Fruit fly (Drosophila melanogaster) whole organism, embryonic: Measurements from ENCODE around the gene CG31021.

Experiments used
- Abd-B ChIP-seq: fragments of 200-800 bp; sonication (Bioruptor generic); optimal IDR thresholded peaks from 2 replicates; lab custom pipeline; 2018; ENCODE audit warnings: missing biosample characterization, mild to moderate bottlenecking, missing genetic modification characterization, moderate library complexity
- B-H2 ChIP-seq: fragments of 200-800 bp; sonication (Bioruptor generic); optimal IDR thresholded peaks from 2 replicates; lab custom pipeline; 2018; ENCODE audit warnings: missing biosample characterization, mild to moderate bottlenecking, missing genetic modification characterization
- CG12071 ChIP-seq: fragments of 200-800 bp; sonication (Bioruptor generic); optimal IDR thresholded peaks from 3 replicates; lab custom pipeline; 2018; ENCODE audit warnings: missing biosample characterization, mild to moderate bottlenecking, missing genetic modification characterization
- CG16813 ChIP-seq: fragments of 200-800 bp; sonication (Bioruptor generic); IDR thresholded peaks from 3 replicates; pipeline ENCODE4 v1.3.6; 2022; ENCODE audit warnings: missing biosample characterization, missing genetic modification characterization; ENCODE audit not compliant: partially characterized antibody
- CG17186 ChIP-seq: fragments of 200-800 bp; sonication (Bioruptor generic); optimal IDR thresholded peaks from 3 replicates; lab custom pipeline; 2017; ENCODE audit warnings: missing biosample characterization, missing genetic modification reagents, missing genetic modification characterization
- CG17359 ChIP-seq: fragments of 200-800 bp; sonication (Bioruptor generic); optimal IDR thresholded peaks from 3 replicates; lab custom pipeline; 2018; ENCODE audit warnings: missing biosample characterization, mild to moderate bottlenecking, missing genetic modification characterization, moderate library complexity
- CG17829 ChIP-seq: fragments of 200-800 bp; optimal IDR thresholded peaks from 2 replicates; lab custom pipeline; 2019; ENCODE audit warnings: missing biosample characterization, mild to moderate bottlenecking, missing genetic modification characterization, moderate library complexity
- CG1832 ChIP-seq: fragments of 200-800 bp; sonication (Bioruptor generic); optimal IDR thresholded peaks from 2 replicates; lab custom pipeline; 2017; ENCODE audit warnings: missing biosample characterization, mild to moderate bottlenecking, missing genetic modification characterization, inconsistent platforms
- CG2889 ChIP-seq: fragments of 200-800 bp; sonication (Bioruptor generic); IDR thresholded peaks from 3 replicates; pipeline ENCODE4 v1.3.6; 2022; ENCODE audit warnings: missing biosample characterization, missing genetic modification characterization
- CG31388 ChIP-seq: fragments of 200-800 bp; sonication (Bioruptor generic); optimal IDR thresholded peaks from 2 replicates; lab custom pipeline; 2016; ENCODE audit warnings: missing biosample characterization, missing genetic modification characterization
- CG32532 ChIP-seq: fragments of 200-800 bp; sonication (Bioruptor generic); IDR thresholded peaks from 2 replicates; pipeline ENCODE4 v1.3.6; 2022; ENCODE audit warnings: missing biosample characterization, missing genetic modification characterization
- CG4328 ChIP-seq: fragments of 200-800 bp; sonication (Bioruptor generic); optimal IDR thresholded peaks from 3 replicates; lab custom pipeline; 2017; ENCODE audit warnings: missing biosample characterization, missing genetic modification reagents, missing genetic modification characterization
- CG43689 ChIP-seq: fragments of 200-800 bp; sonication (Bioruptor generic); IDR thresholded peaks from 2 replicates; pipeline ENCODE4 v1.3.6; 2022; ENCODE audit warnings: missing biosample characterization, missing genetic modification characterization
- CG7928 ChIP-seq: fragments of 200-800 bp; sonication (Bioruptor generic); optimal IDR thresholded peaks from 2 replicates; lab custom pipeline; 2017; ENCODE audit warnings: missing biosample characterization, mild to moderate bottlenecking, missing genetic modification characterization
- CG8388 ChIP-seq: fragments of 200-800 bp; sonication (Bioruptor generic); optimal IDR thresholded peaks from 2 replicates; lab custom pipeline; 2019; ENCODE audit warnings: missing biosample characterization, mild to moderate bottlenecking, missing genetic modification characterization, moderate library complexity
- CG9437 ChIP-seq: fragments of 200-800 bp; sonication (Bioruptor generic); optimal IDR thresholded peaks from 2 replicates; lab custom pipeline; 2018; ENCODE audit warnings: missing biosample characterization, mild to moderate bottlenecking, missing genetic modification characterization
- CG9932 ChIP-seq: fragments of 200-800 bp; sonication (Bioruptor generic); IDR thresholded peaks from 2 replicates; pipeline ENCODE4 v1.3.6; 2022; ENCODE audit warnings: missing biosample characterization, missing genetic modification characterization
- Deaf1 ChIP-seq: fragments of 200-800 bp; optimal IDR thresholded peaks from 3 replicates; lab custom pipeline; 2019; ENCODE audit warnings: missing biosample characterization, mild to moderate bottlenecking, missing genetic modification characterization, moderate library complexity
- Dp ChIP-seq: fragments of 200-800 bp; sonication (Bioruptor generic); optimal IDR thresholded peaks from 2 replicates; lab custom pipeline; 2018; ENCODE audit warnings: missing biosample characterization, mild to moderate bottlenecking, missing genetic modification characterization, moderate library complexity
- E2f2 ChIP-seq: fragments of 200-800 bp; sonication (Bioruptor generic); IDR thresholded peaks from 2 replicates; pipeline ENCODE4 v1.3.6; 2022; ENCODE audit warnings: missing biosample characterization, missing genetic modification characterization
- Ets65A ChIP-seq: fragments of 200-800 bp; sonication (Bioruptor generic); peaks from one replicate; lab custom pipeline; 2016; ENCODE audit warnings: missing biosample characterization, missing genetic modification characterization
- HLHmδ ChIP-seq: fragments of 200-800 bp; sonication (Bioruptor generic); optimal IDR thresholded peaks from 2 replicates; lab custom pipeline; 2018; ENCODE audit warnings: missing biosample characterization, mild to moderate bottlenecking, missing genetic modification characterization, moderate library complexity
- Hey ChIP-seq: fragments of 200-800 bp; sonication (Bioruptor generic); optimal IDR thresholded peaks from 3 replicates; lab custom pipeline; 2018; ENCODE audit warnings: missing biosample characterization, mild to moderate bottlenecking, missing genetic modification characterization
- Hmr ChIP-seq: fragments of 200-800 bp; sonication (Bioruptor generic); optimal IDR thresholded peaks from 3 replicates; lab custom pipeline; 2017; ENCODE audit warnings: mild to moderate bottlenecking, missing biosample characterization, missing genetic modification reagents, missing genetic modification characterization
- Jarid2 ChIP-seq: fragments of 200-800 bp; sonication (Bioruptor generic); optimal IDR thresholded peaks from 3 replicates; lab custom pipeline; 2017; ENCODE audit warnings: mild to moderate bottlenecking, missing biosample characterization, missing genetic modification reagents, missing genetic modification characterization
- Lim3 ChIP-seq: fragments of 200-800 bp; sonication (Bioruptor generic); IDR thresholded peaks from 2 replicates; pipeline ENCODE4 v1.3.6; 2022; ENCODE audit warnings: missing biosample characterization, missing genetic modification characterization
- Lpt ChIP-seq: fragments of >200 bp; optimal IDR thresholded peaks from 2 replicates; lab custom pipeline; 2018; ENCODE audit warnings: missing biosample characterization, missing genetic modification characterization
- MTF-1 ChIP-seq: fragments of 200-800 bp; sonication (Bioruptor generic); optimal IDR thresholded peaks from 2 replicates; lab custom pipeline; 2018; ENCODE audit warnings: missing biosample characterization, mild to moderate bottlenecking, missing genetic modification characterization, borderline replicate concordance
- Neu2 ChIP-seq: fragments of 200-800 bp; sonication (Bioruptor generic); optimal IDR thresholded peaks from 3 replicates; lab custom pipeline; 2016; ENCODE audit warnings: missing biosample characterization, missing genetic modification characterization, borderline replicate concordance
- Poxn ChIP-seq: fragments of 200-800 bp; sonication (Bioruptor generic); IDR thresholded peaks from 2 replicates; pipeline ENCODE4 v1.3.6; 2022; ENCODE audit warnings: missing biosample characterization, missing genetic modification characterization
- Side ChIP-seq: fragments of 200-800 bp; sonication (Bioruptor generic); optimal IDR thresholded peaks from 2 replicates; lab custom pipeline; 2016; ENCODE audit warnings: missing biosample characterization, missing genetic modification characterization
- Sry-δ ChIP-seq: fragments of 200-800 bp; sonication (Bioruptor generic); optimal IDR thresholded peaks from 2 replicates; lab custom pipeline; 2016; ENCODE audit warnings: missing biosample characterization, missing genetic modification characterization
- Stat92E ChIP-seq, 3 experiments: fragments of >200 bp in 2 of 3; fragments of 200-800 bp in 1 of 3; sonication (Bioruptor generic) in 1 of 3; optimal IDR thresholded peaks; 2 replicates each; lab custom pipeline; 2017 to 2019; ENCODE audit warnings: missing biosample characterization in 3 of 3, missing genetic modification characterization in 3 of 3, mild to moderate bottlenecking in 1 of 3, moderate library complexity in 1 of 3
- Xbp1 ChIP-seq: fragments of 200-800 bp; sonication (Bioruptor generic); optimal IDR thresholded peaks from 3 replicates; lab custom pipeline; 2016; ENCODE audit warnings: missing biosample characterization, mild to moderate bottlenecking, missing genetic modification characterization
- YL-1 ChIP-seq: fragments of 200-800 bp; sonication (Bioruptor generic); optimal IDR thresholded peaks from 3 replicates; lab custom pipeline; 2017; ENCODE audit warnings: missing biosample characterization, mild to moderate bottlenecking, missing genetic modification characterization
- btn ChIP-seq: fragments of 200-800 bp; sonication (Bioruptor generic); optimal IDR thresholded peaks from 2 replicates; lab custom pipeline; 2016; ENCODE audit warnings: missing biosample characterization, missing genetic modification characterization
- cas ChIP-seq: fragments of 200-800 bp; sonication (Bioruptor generic); IDR thresholded peaks from 2 replicates; pipeline ENCODE4 v1.3.6; 2022; ENCODE audit warnings: missing biosample characterization, missing genetic modification characterization
- chinmo ChIP-seq: fragments of 200-800 bp; sonication (Bioruptor generic); IDR thresholded peaks from 4 replicates; pipeline ENCODE4 v1.3.6; 2022; ENCODE audit warnings: missing biosample characterization, missing genetic modification characterization; ENCODE audit not compliant: partially characterized antibody
- crol ChIP-seq: fragments of 200-800 bp; sonication (Bioruptor generic); IDR thresholded peaks from 2 replicates; pipeline ENCODE4 v1.3.6; 2022; ENCODE audit warnings: missing biosample characterization, missing genetic modification characterization
- ems ChIP-seq: fragments of 200-800 bp; sonication (Bioruptor generic); optimal IDR thresholded peaks from 3 replicates; lab custom pipeline; 2016; ENCODE audit warnings: missing biosample characterization, missing genetic modification characterization
- fd64A ChIP-seq: fragments of 200-800 bp; sonication (Bioruptor generic); optimal IDR thresholded peaks from 3 replicates; lab custom pipeline; 2018; ENCODE audit warnings: missing biosample characterization, mild to moderate bottlenecking, missing genetic modification characterization
- ham ChIP-seq: fragments of 200-800 bp; sonication (Bioruptor generic); IDR thresholded peaks from 2 replicates; pipeline ENCODE4 v1.3.6; 2022; ENCODE audit warnings: missing biosample characterization, missing genetic modification characterization
- hth ChIP-seq: fragments of >200 bp; optimal IDR thresholded peaks from 2 replicates; lab custom pipeline; 2017; ENCODE audit warnings: inconsistent platforms
- lilli ChIP-seq: fragments of 200-800 bp; sonication (Bioruptor generic); optimal IDR thresholded peaks from 3 replicates; lab custom pipeline; 2016; ENCODE audit warnings: missing biosample characterization, missing genetic modification characterization
- pum ChIP-seq: fragments of 200-800 bp; sonication (Bioruptor generic); optimal IDR thresholded peaks from 2 replicates; lab custom pipeline; 2016; ENCODE audit warnings: missing biosample characterization, missing genetic modification characterization
- rib ChIP-seq: fragments of 200-800 bp; sonication (Bioruptor generic); IDR thresholded peaks from 2 replicates; pipeline ENCODE4 v1.3.6; 2022; ENCODE audit warnings: missing biosample characterization, missing genetic modification characterization
- ro ChIP-seq: fragments of 200-800 bp; sonication (Bioruptor generic); IDR thresholded peaks from 2 replicates; pipeline ENCODE4 v1.3.6; 2022; ENCODE audit warnings: missing biosample characterization, missing genetic modification characterization
- unpg ChIP-seq: fragments of 200-800 bp; sonication (Bioruptor generic); optimal IDR thresholded peaks from 3 replicates; lab custom pipeline; 2018; ENCODE audit warnings: missing biosample characterization, mild to moderate bottlenecking, missing genetic modification characterization, moderate library complexity
- vvl ChIP-seq: fragments of 200-800 bp; sonication (Bioruptor generic); IDR thresholded peaks from 2 replicates; pipeline ENCODE4 v1.3.6; 2022; ENCODE audit warnings: missing biosample characterization, missing genetic modification characterization

CG31021 gene

DNA sequence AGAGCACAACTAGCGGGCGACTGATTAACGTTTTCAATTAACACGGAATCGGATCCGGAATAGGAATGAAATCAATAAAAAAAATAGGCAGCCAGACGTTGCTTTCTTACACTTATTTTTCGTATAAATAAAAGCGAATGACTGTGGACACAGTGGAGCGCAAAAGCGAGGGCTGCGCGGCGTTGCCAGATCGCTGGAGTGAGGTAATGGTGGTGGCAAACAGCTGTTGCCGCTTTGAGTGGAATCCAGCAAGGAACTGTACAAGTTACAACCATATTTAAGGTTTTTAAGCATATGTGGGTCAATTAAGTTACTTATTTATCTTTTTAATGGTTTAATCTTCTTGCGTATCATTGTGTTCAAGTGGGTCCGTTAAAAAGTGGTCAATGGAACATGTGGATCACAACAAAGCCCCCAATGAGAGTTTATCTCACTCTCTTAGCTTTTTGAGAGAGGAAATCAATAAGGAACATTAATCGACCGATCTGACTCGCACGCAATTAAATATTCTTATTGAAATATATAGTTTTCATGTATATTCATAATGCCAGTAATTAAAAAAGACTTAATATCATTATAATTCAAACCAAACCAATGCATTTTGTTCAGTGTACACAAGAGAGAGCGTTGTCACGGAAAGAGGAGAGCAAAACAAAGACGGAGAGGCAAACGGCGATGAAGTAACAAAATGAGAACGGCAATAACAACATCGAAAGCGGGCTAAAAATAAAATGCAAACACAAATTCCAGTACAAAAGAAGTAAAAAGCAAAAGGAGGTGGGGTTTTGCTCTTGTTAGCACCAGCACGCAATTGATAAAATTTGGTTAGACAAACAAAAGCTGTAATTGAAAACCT lies 1.6 kb upstream of the CG31021 start (continued):
- TF ChIP-seq CG7928 = peak; percentile 56
- TF ChIP-seq Xbp1 (GFP tag; lab: Kevin White, UChicago) = peak; percentile 90
- peak; percentile 43 for TF ChIP-seq Sry-δ (GFP tag; lab: Kevin White, UChicago)
- TF ChIP-seq CG2889 (GFP tag; lab: Robert Waterston, UW) = peak; percentile 83
- TF ChIP-seq B-H2 = peak; percentile 70
- TF ChIP-seq rib = peak; percentile 90
- TF ChIP-seq Side (GFP tag; lab: Kevin White, UChicago) = peak; percentile 89
- peak; percentile 58 for TF ChIP-seq btn (GFP tag; lab: Kevin White, UChicago)
- TF ChIP-seq CG17186 (GFP tag; lab: Kevin White, UChicago) = peak; percentile 9
- TF ChIP-seq cas (GFP tag; lab: Robert Waterston, UW) = peak; percentile 84
- TF ChIP-seq CG17829 (tag; lab: Kevin White, UChicago) = peak; percentile 91
- no peak for TF ChIP-seq crol (GFP tag; lab: Robert Waterston, UW)
- TF ChIP-seq hth (lab: Kevin White, UChicago) = no peak
- TF ChIP-seq Dp = no peak
- TF ChIP-seq CG43689 (GFP tag; lab: Robert Waterston, UW) = peak; percentile 91
- TF ChIP-seq CG9437 (GFP tag; lab: Kevin White, UChicago) = peak; percentile 85
- TF ChIP-seq ro (GFP tag; lab: Robert Waterston, UW) = peak; percentile 73
- peak; percentile 62 for TF ChIP-seq MTF-1 (GFP tag; lab: Kevin White, UChicago)
- peak; percentile 67 for TF ChIP-seq Deaf1
- TF ChIP-seq Lpt (GFP tag; lab: Kevin White, UChicago) = no peak
- peak; percentile 67; the same call in 1 of the 2 replicates for TF ChIP-seq ham (GFP tag; lab: Robert Waterston, UW)
- TF ChIP-seq CG31388 = peak; percentile 88
- no peak for TF ChIP-seq CG1832
- TF ChIP-seq CG17359 (tag; lab: Kevin White, UChicago) = peak; percentile 93
- TF ChIP-seq unpg (GFP tag; lab: Kevin White, UChicago) = peak; percentile 95
- no peak for TF ChIP-seq CG16813 (GFP tag; lab: Robert Waterston, UW)
- TF ChIP-seq Stat92E (GFP tag; optimal IDR thresholded peaks at IDR 0.05; lab: Kevin White, UChicago) = peak in 1 of 3 experiments; percentile 49
- peak; percentile 83 for TF ChIP-seq Hey (tag; lab: Kevin White, UChicago)
- TF ChIP-seq pum = peak; percentile 87
- no peak for TF ChIP-seq HLHmδ
- peak; percentile 96 for TF ChIP-seq CG32532 (GFP tag; lab: Robert Waterston, UW)
- peak; percentile 58 for TF ChIP-seq Jarid2 (GFP tag; lab: Kevin White, UChicago)
- peak; percentile 48 for TF ChIP-seq Neu2 (GFP tag; lab: Kevin White, UChicago)
- peak; percentile 93 for TF ChIP-seq CG8388
- TF ChIP-seq lilli = peak; percentile 93
- peak; percentile 52; the same call in 1 of the 4 replicates for TF ChIP-seq chinmo (GFP tag; lab: Robert Waterston, UW)
- peak; percentile 93 for TF ChIP-seq CG12071 (GFP tag; lab: Kevin White, UChicago)
- TF ChIP-seq fd64A = peak; percentile 78
- TF ChIP-seq vvl = peak; percentile 99
- TF ChIP-seq CG9932 = peak; percentile 87
- peak; percentile 77 for TF ChIP-seq Poxn (GFP tag; lab: Robert Waterston, UW)
- TF ChIP-seq CG4328 (GFP tag; lab: Kevin White, UChicago) = peak; percentile 81
- TF ChIP-seq Ets65A (GFP tag; lab: Kevin White, UChicago) = peak; percentile 94
- TF ChIP-seq Abd-B = peak; percentile 70
- TF ChIP-seq Hmr = peak; percentile 93
- TF ChIP-seq E2f2 (GFP tag; lab: Robert Waterston, UW) = peak; percentile 78
- TF ChIP-seq YL-1 = peak; percentile 20
- TF ChIP-seq Lim3 = peak; percentile 77
- TF ChIP-seq ems (GFP tag; lab: Kevin White, UChicago) = peak; percentile 93
